Worm (Caenorhabditis elegans) whole organism, L4 larva: ENCODE results near the gene C49F8.15.

ENCODE experiments used
- D1046.2 ChIP-seq: fragments of 200-800 bp; sonication (Bioruptor generic); IDR thresholded peaks from 2 replicates; pipeline ENCODE4 v1.3.6; 2022; ENCODE audit warnings: missing genetic modification characterization, missing compliant biosample characterization
- F10B5.3 ChIP-seq: sonication (generic microtip); optimal IDR thresholded peaks from 2 replicates; lab custom pipeline; 2016; ENCODE audit warnings: mild to moderate bottlenecking, missing genetic modification characterization, missing compliant biosample characterization
- F26F4.8 ChIP-seq: fragments of 200-800 bp; sonication (Bioruptor generic); conservative IDR thresholded peaks from 2 replicates; pipeline ENCODE4 v1.3.6; 2022; ENCODE audit warnings: missing genetic modification characterization, missing compliant biosample characterization
- F37D6.2 ChIP-seq: sonication (generic microtip); optimal IDR thresholded peaks from 2 replicates; lab custom pipeline; 2016; ENCODE audit warnings: mild to moderate bottlenecking, missing genetic modification characterization, missing compliant biosample characterization
- F44E2.7 ChIP-seq: fragments of 200-800 bp; sonication (Bioruptor generic); IDR thresholded peaks from 2 replicates; pipeline ENCODE4 v2.1.2; 2022; ENCODE audit warnings: missing genetic modification characterization, missing compliant biosample characterization
- R02D3.7 ChIP-seq: fragments of 150-350 bp; sonication (generic microtip); optimal IDR thresholded peaks from 3 replicates; lab custom pipeline; 2014; ENCODE audit warnings: missing biosample characterization, missing genetic modification characterization
- T20F7.1 ChIP-seq: fragments of 200-800 bp; sonication (Bioruptor generic); optimal IDR thresholded peaks from 2 replicates; lab custom pipeline; 2018; ENCODE audit warnings: mild to moderate bottlenecking, missing genetic modification characterization, missing compliant biosample characterization
- Y48G9A.11 ChIP-seq: fragments of 200-800 bp; sonication (Bioruptor generic); IDR thresholded peaks from 2 replicates; pipeline ENCODE4 v1.3.6; 2022; ENCODE audit warnings: missing genetic modification reagents, missing genetic modification characterization, missing compliant biosample characterization
- Y75B8A.6 ChIP-seq: fragments of 200-800 bp; sonication (Bioruptor generic); IDR thresholded peaks from 2 replicates; pipeline ENCODE4 v1.3.6; 2022; ENCODE audit warnings: missing genetic modification reagents, missing genetic modification characterization, missing compliant biosample characterization
- ZK546.5 ChIP-seq, 2 experiments: sonication (generic microtip); optimal IDR thresholded peaks; 2 replicates each; lab custom pipeline; 2017; ENCODE audit warnings: missing biosample characterization in 2 of 2, missing genetic modification characterization in 2 of 2
- aha-1 ChIP-seq: fragments of 150-350 bp; peaks from one replicate; lab custom pipeline; 2014; ENCODE audit warnings: missing biosample characterization, missing genetic modification characterization
- aly-2 ChIP-seq: sonication (generic microtip); optimal IDR thresholded peaks from 2 replicates; lab custom pipeline; 2018; ENCODE audit warnings: missing biosample characterization, missing genetic modification characterization
- ceh-20 ChIP-seq: fragments of 200-800 bp; sonication (Bioruptor generic); IDR thresholded peaks from 2 replicates; pipeline ENCODE4 v1.3.6; 2022; ENCODE audit warnings: missing genetic modification reagents, missing genetic modification characterization, missing compliant biosample characterization
- ceh-62 ChIP-seq: sonication (generic microtip); optimal IDR thresholded peaks from 2 replicates; lab custom pipeline; 2017; ENCODE audit warnings: missing biosample characterization, missing genetic modification characterization
- ces-1 ChIP-seq: fragments of 150-350 bp; sonication (generic microtip); optimal IDR thresholded peaks from 4 replicates; lab custom pipeline; 2014; ENCODE audit warnings: missing biosample characterization, missing genetic modification reagents, missing genetic modification characterization
- cey-2 ChIP-seq: sonication (generic microtip); optimal IDR thresholded peaks from 3 replicates; lab custom pipeline; 2017; ENCODE audit warnings: missing genetic modification characterization, mild to moderate bottlenecking, missing compliant biosample characterization, antibody characterized with exemption, borderline replicate concordance; ENCODE audit not compliant: insufficient read depth
- daf-12 ChIP-seq: fragments of 150-350 bp; optimal IDR thresholded peaks from 2 replicates; lab custom pipeline; 2014; ENCODE audit warnings: missing biosample characterization, missing genetic modification reagents, missing genetic modification characterization
- dmd-6 ChIP-seq: fragments of 200-800 bp; sonication (Bioruptor generic); IDR thresholded peaks from 2 replicates; pipeline ENCODE4 v1.3.6; 2022; ENCODE audit warnings: missing genetic modification reagents, missing genetic modification characterization, missing compliant biosample characterization
- dmd-8 ChIP-seq: fragments of 200-800 bp; sonication (Bioruptor generic); IDR thresholded peaks from 2 replicates; pipeline ENCODE4 v1.3.6; 2022; ENCODE audit warnings: missing genetic modification characterization, missing compliant biosample characterization
- dmd-9 ChIP-seq: fragments of 200-800 bp; sonication (Bioruptor generic); IDR thresholded peaks from 2 replicates; pipeline ENCODE4 v1.3.6; 2022; ENCODE audit warnings: missing genetic modification reagents, missing genetic modification characterization, missing compliant biosample characterization
- dpl-1 ChIP-seq: fragments of 150-350 bp; optimal IDR thresholded peaks from 2 replicates; lab custom pipeline; 2014; ENCODE audit warnings: missing biosample characterization, missing genetic modification reagents, missing genetic modification characterization
- dve-1 ChIP-seq: sonication (generic microtip); optimal IDR thresholded peaks from 2 replicates; lab custom pipeline; 2017; ENCODE audit warnings: antibody characterized with exemption, mild to moderate bottlenecking, missing genetic modification characterization, missing compliant biosample characterization; ENCODE audit not compliant: insufficient read depth
- fos-1 ChIP-seq: fragments of 150-350 bp; optimal IDR thresholded peaks from 2 replicates; lab custom pipeline; 2014; ENCODE audit warnings: missing biosample characterization, missing genetic modification characterization
- gei-8 ChIP-seq: fragments of 200-800 bp; sonication (Bioruptor generic); optimal IDR thresholded peaks from 2 replicates; lab custom pipeline; 2018; ENCODE audit warnings: mild to moderate bottlenecking, missing genetic modification characterization, missing compliant biosample characterization
- hif-1 ChIP-seq, 2 experiments: sonication (generic microtip); optimal IDR thresholded peaks; 2 replicates each; lab custom pipeline; 2016 to 2017; ENCODE audit warnings: missing compliant biosample characterization in 2 of 2, missing genetic modification characterization in 2 of 2, missing genetic modification reagents in 2 of 2, missing genotype in 2 of 2, mild to moderate bottlenecking in 1 of 2
- hlh-11 ChIP-seq: fragments of 200-800 bp; sonication (Bioruptor generic); optimal IDR thresholded peaks from 2 replicates; lab custom pipeline; 2018; ENCODE audit warnings: mild to moderate bottlenecking, missing genetic modification characterization, missing compliant biosample characterization
- hlh-30 ChIP-seq: sonication (generic microtip); optimal IDR thresholded peaks from 2 replicates; lab custom pipeline; 2017; ENCODE audit warnings: antibody characterized with exemption, mild to moderate bottlenecking, missing genetic modification characterization, missing compliant biosample characterization; ENCODE audit not compliant: insufficient read depth
- lin-1 ChIP-seq: fragments of 200-800 bp; sonication (Bioruptor generic); IDR thresholded peaks from 2 replicates; pipeline ENCODE4 v1.3.6; 2022; ENCODE audit warnings: missing genetic modification reagents, missing genetic modification characterization, missing compliant biosample characterization
- lin-13 ChIP-seq: fragments of 150-350 bp; optimal IDR thresholded peaks from 2 replicates; lab custom pipeline; 2014; ENCODE audit warnings: missing biosample characterization, missing genetic modification reagents, missing genetic modification characterization
- lir-3 ChIP-seq: sonication (generic microtip); optimal IDR thresholded peaks from 2 replicates; lab custom pipeline; 2016; ENCODE audit warnings: mild to moderate bottlenecking, missing genetic modification characterization, missing compliant biosample characterization
- mep-1 ChIP-seq: fragments of 150-350 bp; sonication (generic microtip); optimal IDR thresholded peaks from 3 replicates; lab custom pipeline; 2014; ENCODE audit warnings: missing biosample characterization, missing genetic modification characterization
- mxl-2 ChIP-seq: fragments of 200-800 bp; sonication (Bioruptor generic); conservative IDR thresholded peaks from 2 replicates; pipeline ENCODE4 v1.3.6; 2022; ENCODE audit warnings: missing genetic modification reagents, missing genetic modification characterization, missing compliant biosample characterization
- mxl-3 ChIP-seq: fragments of 200-800 bp; sonication (Bioruptor generic); optimal IDR thresholded peaks from 2 replicates; lab custom pipeline; 2018; ENCODE audit warnings: mild to moderate bottlenecking, missing genetic modification characterization, missing compliant biosample characterization
- nhr-111 ChIP-seq: fragments of 200-800 bp; sonication (Bioruptor generic); optimal IDR thresholded peaks from 2 replicates; lab custom pipeline; 2018; ENCODE audit warnings: mild to moderate bottlenecking, missing genetic modification characterization, missing compliant biosample characterization
- nhr-237 ChIP-seq: sonication (generic microtip); optimal IDR thresholded peaks from 2 replicates; lab custom pipeline; 2017; ENCODE audit warnings: missing biosample characterization, missing genetic modification characterization
- nhr-25 ChIP-seq: sonication (generic microtip); optimal IDR thresholded peaks from 2 replicates; lab custom pipeline; 2017; ENCODE audit warnings: missing genetic modification characterization, mild to moderate bottlenecking, missing compliant biosample characterization, antibody characterized with exemption, moderate library complexity, borderline replicate concordance; ENCODE audit not compliant: insufficient read depth
- nhr-28 ChIP-seq: fragments of 150-350 bp; optimal IDR thresholded peaks from 2 replicates; lab custom pipeline; 2014; ENCODE audit warnings: missing biosample characterization, missing genetic modification characterization
- nhr-48 ChIP-seq: sonication (generic microtip); optimal IDR thresholded peaks from 2 replicates; lab custom pipeline; 2016; ENCODE audit warnings: mild to moderate bottlenecking, missing genetic modification characterization, missing compliant biosample characterization
- nhr-76 ChIP-seq: fragments of 150-350 bp; optimal IDR thresholded peaks from 2 replicates; lab custom pipeline; 2014; ENCODE audit warnings: missing biosample characterization, missing genetic modification characterization
- php-3 ChIP-seq: fragments of 200-800 bp; sonication (Bioruptor generic); IDR thresholded peaks from 2 replicates; pipeline ENCODE4 v1.3.6; 2022; ENCODE audit warnings: missing genetic modification reagents, missing genetic modification characterization, missing compliant biosample characterization
- pqm-1 ChIP-seq: sonication (generic microtip); optimal IDR thresholded peaks from 2 replicates; lab custom pipeline; 2017; ENCODE audit warnings: missing biosample characterization, missing genetic modification characterization
- rbr-2 ChIP-seq: sonication (generic microtip); optimal IDR thresholded peaks from 2 replicates; lab custom pipeline; 2016; ENCODE audit warnings: missing genotype, missing genetic modification characterization, missing compliant biosample characterization
- saeg-2 ChIP-seq: fragments of 200-800 bp; sonication (Bioruptor generic); IDR thresholded peaks from 2 replicates; pipeline ENCODE4 v1.3.6; 2022; ENCODE audit warnings: missing genetic modification reagents, missing genetic modification characterization, missing compliant biosample characterization
- sdz-12 ChIP-seq: fragments of 200-800 bp; sonication (Bioruptor generic); optimal IDR thresholded peaks from 2 replicates; lab custom pipeline; 2018; ENCODE audit warnings: mild to moderate bottlenecking, missing genetic modification characterization, missing compliant biosample characterization
- snpc-1.2 ChIP-seq: fragments of 200-800 bp; sonication (Bioruptor generic); IDR thresholded peaks from 2 replicates; pipeline ENCODE4 v1.3.6; 2022; ENCODE audit warnings: missing genetic modification reagents, missing genetic modification characterization, missing compliant biosample characterization
- spr-1 ChIP-seq: sonication (generic microtip); optimal IDR thresholded peaks from 2 replicates; lab custom pipeline; 2016; ENCODE audit warnings: mild to moderate bottlenecking, missing genetic modification characterization, missing compliant biosample characterization
- tag-97 ChIP-seq: fragments of 200-800 bp; sonication (Bioruptor generic); IDR thresholded peaks from 2 replicates; pipeline ENCODE4 v1.3.6; 2022; ENCODE audit warnings: missing genetic modification characterization, missing compliant biosample characterization
- tra-1 ChIP-seq: fragments of 200-800 bp; sonication (Bioruptor generic); IDR thresholded peaks from 2 replicates; pipeline ENCODE4 v1.3.6; 2022; ENCODE audit warnings: missing genetic modification reagents, missing genetic modification characterization, missing compliant biosample characterization
- unc-62 ChIP-seq, 3 experiments: fragments of 150-350 bp in 1 of 3; sonication (generic microtip); optimal IDR thresholded peaks in 2 of 3; peaks in 1 of 3; 1 replicate in 1 of 3; 2 replicates in 2 of 3; lab custom pipeline; 2014 to 2017; ENCODE audit warnings: missing biosample characterization in 3 of 3, missing genetic modification characterization in 3 of 3, missing genetic modification reagents in 3 of 3, missing genotype in 1 of 3
- zfp-3 ChIP-seq: fragments of 200-800 bp; sonication (Bioruptor generic); conservative IDR thresholded peaks from 2 replicates; pipeline ENCODE4 v1.3.6; 2022; ENCODE audit warnings: missing genetic modification reagents, missing genetic modification characterization, missing compliant biosample characterization
- zip-11 ChIP-seq: fragments of 200-800 bp; sonication (Bioruptor generic); IDR thresholded peaks from 2 replicates; pipeline ENCODE4 v1.3.6; 2022; ENCODE audit warnings: missing genetic modification characterization, missing compliant biosample characterization

C49F8.15 gene

ce11 chrX:13396550-13397023, 34.2 kb upstream of the C49F8.15 start, which contains the start of gene F02C12.3 (continued):
- TF ChIP-seq zip-11 (GFP tag; lab: Robert Waterston, UW), result no peak
- TF ChIP-seq dpl-1 (GFP tag; lab: Kevin White, UChicago), result peak; percentile 68
- TF ChIP-seq Y75B8A.6, result no peak
- no peak for TF ChIP-seq cey-2 (tag; lab: Kevin White, UChicago)
- TF ChIP-seq aha-1 (tag; lab: Kevin White, UChicago), result no peak
- TF ChIP-seq php-3 (GFP tag; lab: Robert Waterston, UW), result no peak
- peak; percentile 63 for TF ChIP-seq dmd-6 (GFP tag; lab: Robert Waterston, UW)
- TF ChIP-seq zfp-3, result no peak
- TF ChIP-seq mep-1, result peak; percentile 61
- TF ChIP-seq dmd-9 (GFP tag; lab: Robert Waterston, UW), result no peak
- TF ChIP-seq nhr-28 (tag; lab: Kevin White, UChicago), result peak; percentile 55
- peak; percentile 57 for TF ChIP-seq rbr-2
- no peak for TF ChIP-seq unc-62 (GFP tag; optimal IDR thresholded peaks at IDR 0.05 in 1 of 2; lab: Kevin White, UChicago)
- TF ChIP-seq unc-62 (tag; optimal IDR thresholded peaks at IDR 0.05; lab: Kevin White, UChicago), result no peak
- no peak for TF ChIP-seq gei-8 (GFP tag; lab: Kevin White, UChicago)
- TF ChIP-seq Y48G9A.11, result no peak
- no peak for TF ChIP-seq ceh-62 (tag; lab: Kevin White, UChicago)
- TF ChIP-seq lin-1 (GFP tag; lab: Robert Waterston, UW), result no peak
- TF ChIP-seq aly-2 (tag; lab: Kevin White, UChicago), result no peak
- no peak for TF ChIP-seq F10B5.3 (tag; lab: Kevin White, UChicago)
- TF ChIP-seq hlh-11 (tag; lab: Kevin White, UChicago), result peak; percentile 73
- no peak for TF ChIP-seq dmd-8 (GFP tag; lab: Robert Waterston, UW)
- TF ChIP-seq snpc-1.2 (GFP tag; lab: Robert Waterston, UW), result no peak
- peak; percentile 77 for TF ChIP-seq dve-1 (tag; lab: Kevin White, UChicago)
- TF ChIP-seq tra-1 (GFP tag; lab: Robert Waterston, UW), result no peak
- peak; percentile 32 for TF ChIP-seq F37D6.2 (tag; lab: Kevin White, UChicago)
- no peak for TF ChIP-seq mxl-2 (GFP tag; lab: Robert Waterston, UW)
- TF ChIP-seq lin-13 (GFP tag; lab: Kevin White, UChicago), result no peak
- TF ChIP-seq saeg-2 (GFP tag; lab: Robert Waterston, UW), result no peak
- no peak for TF ChIP-seq pqm-1 (tag; lab: Kevin White, UChicago)
- TF ChIP-seq ZK546.5 (tag; optimal IDR thresholded peaks at IDR 0.05; lab: Kevin White, UChicago), result no peak
- no peak for TF ChIP-seq sdz-12 (GFP tag; lab: Kevin White, UChicago)
- no peak for TF ChIP-seq lir-3 (tag; lab: Kevin White, UChicago)
- no peak for TF ChIP-seq nhr-237 (tag; lab: Kevin White, UChicago)
- TF ChIP-seq T20F7.1 (GFP tag; lab: Kevin White, UChicago), result peak; percentile 100
- TF ChIP-seq daf-12 (tag; lab: Kevin White, UChicago), result no peak
- TF ChIP-seq hlh-30 (tag; lab: Kevin White, UChicago), result peak; percentile 74
- TF ChIP-seq nhr-48 (tag; lab: Kevin White, UChicago), result peak; percentile 52
- no peak for TF ChIP-seq spr-1 (tag; lab: Kevin White, UChicago)
- no peak for TF ChIP-seq tag-97 (GFP tag; lab: Robert Waterston, UW)
- no peak for TF ChIP-seq mxl-3 (GFP tag; lab: Kevin White, UChicago)
- peak; percentile 15 for TF ChIP-seq nhr-25 (tag; lab: Kevin White, UChicago)
- TF ChIP-seq hif-1 (tag; optimal IDR thresholded peaks at IDR 0.05; lab: Kevin White, UChicago), result peak in 1 of 2 experiments; percentile 14
- TF ChIP-seq R02D3.7 (tag; lab: Kevin White, UChicago), result peak; percentile 51
- TF ChIP-seq fos-1 (tag; lab: Kevin White, UChicago), result no peak
- TF ChIP-seq nhr-111 (GFP tag; lab: Kevin White, UChicago), result no peak
- TF ChIP-seq F44E2.7 (GFP tag; lab: Robert Waterston, UW), result no peak
- no peak for TF ChIP-seq D1046.2 (GFP tag; lab: Robert Waterston, UW)
- no peak for TF ChIP-seq ceh-20 (GFP tag; lab: Robert Waterston, UW)
- no peak for TF ChIP-seq nhr-76 (tag; lab: Kevin White, UChicago)
- no peak for TF ChIP-seq ces-1 (GFP tag; lab: Kevin White, UChicago)
- TF ChIP-seq F26F4.8 (GFP tag; lab: Robert Waterston, UW), result no peak
